Fruit fly (Drosophila melanogaster): Measurements from ENCODE around the gene CG31955.

CG31955 gene

DNA sequence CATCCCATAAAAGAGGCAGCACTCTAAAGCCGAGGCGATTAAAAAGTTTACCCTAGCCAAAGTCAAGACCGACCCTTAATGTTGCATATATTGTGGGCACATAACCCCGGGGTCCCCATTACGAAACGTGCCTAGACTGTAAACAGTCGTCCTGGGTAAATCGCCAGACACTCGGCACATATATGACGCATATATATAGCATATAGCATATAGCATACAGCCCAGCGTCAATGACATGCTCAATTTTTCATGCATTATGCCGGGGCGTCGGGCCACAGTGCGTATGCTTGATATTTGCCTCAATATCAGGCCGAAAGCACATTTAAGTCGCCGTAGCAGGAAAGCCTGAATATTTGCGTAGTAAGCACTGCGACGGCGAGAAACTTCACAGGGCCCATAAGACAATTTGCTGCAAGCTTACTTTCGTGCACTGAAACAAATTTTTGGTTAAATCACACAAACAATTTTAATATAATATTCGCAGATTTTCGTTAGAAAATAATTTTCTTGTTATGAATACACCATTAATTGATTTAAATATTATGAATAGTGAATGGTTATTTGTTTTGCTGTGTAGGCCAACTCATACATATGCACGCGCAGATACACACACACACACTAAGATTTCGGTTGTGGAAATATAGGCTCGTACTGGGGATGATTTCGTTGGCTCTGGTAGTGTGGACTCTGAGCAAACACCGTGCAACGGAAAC is 42.1 kb upstream of the CG31955 start:
- TF ChIP-seq Neu2 (GFP tag; optimal IDR thresholded peaks at IDR 0.05; ENCODE audit: borderline replicate concordance) (no peak), inv (GFP tag; IDR thresholded peaks at IDR 0.05; ENCODE audit: partially characterized antibody) (no peak), wdn (GFP tag; IDR thresholded peaks at IDR 0.05) (0 out of 2 replicates have a peak, but pooled peaks have one; percentile 20), CG7556 (GFP tag; optimal IDR thresholded peaks at IDR 0.05) (peak; percentile 68), Xrp1 (GFP tag; IDR thresholded peaks at IDR 0.05) (peak; percentile 42; the same call in 1 of the 2 replicates), sob (GFP tag; IDR thresholded peaks at IDR 0.05) (peak; percentile 67), Hmr (GFP tag; optimal IDR thresholded peaks at IDR 0.05) (peak; percentile 81), CG7839 (tag; optimal IDR thresholded peaks at IDR 0.05) (peak; percentile 55), trh (GFP tag; optimal IDR thresholded peaks at IDR 0.05) (no peak), cwo (GFP tag; optimal IDR thresholded peaks at IDR 0.05) (peak; percentile 50), sisA (GFP tag; IDR thresholded peaks at IDR 0.05) (peak; percentile 21; the same call in 1 of the 2 replicates), CG4854 (GFP tag; optimal IDR thresholded peaks at IDR 0.05) (no peak), mam (GFP tag; optimal IDR thresholded peaks at IDR 0.05) (peak; percentile 25), slbo (GFP tag; IDR thresholded peaks at IDR 0.05) (peak; percentile 64), bcd (GFP tag; optimal IDR thresholded peaks at IDR 0.05) (peak; percentile 43), CG15269 (tag; optimal IDR thresholded peaks at IDR 0.05) (peak; percentile 54), dysf (GFP tag; IDR thresholded peaks at IDR 0.05) (peak; percentile 59; the same call in 2 of the 3 replicates), NfI (GFP tag; optimal IDR thresholded peaks at IDR 0.05) (peak; percentile 34), Atf6 (GFP tag; IDR thresholded peaks at IDR 0.05) (peak; percentile 68), CG9932 (GFP tag; IDR thresholded peaks at IDR 0.05) (peak; percentile 58), CG17385 (GFP tag; optimal IDR thresholded peaks at IDR 0.05) (peak; percentile 37), dmrt99B (tag; optimal IDR thresholded peaks at IDR 0.05) (peak; percentile 53), Nf-YA (GFP tag; IDR thresholded peaks at IDR 0.05) (no peak), Xbp1 (GFP tag; optimal IDR thresholded peaks at IDR 0.05) (peak; percentile 10), sens (GFP tag) (peak; percentile 32), knrl (GFP tag; IDR thresholded peaks at IDR 0.05; ENCODE audit: partially characterized antibody) (no peak), HLHmδ (GFP tag; optimal IDR thresholded peaks at IDR 0.05) (no peak), Hmx (GFP tag; optimal IDR thresholded peaks at IDR 0.05) (no peak), Dad (GFP tag; optimal IDR thresholded peaks at IDR 0.05) (no peak), CG11695 (GFP tag; IDR thresholded peaks at IDR 0.05) (peak; percentile 54; the same call in 2 of the 3 replicates), HLH3B (GFP tag; IDR thresholded peaks at IDR 0.05) (peak; percentile 24; the same call in 1 of the 2 replicates), tgo (GFP tag; IDR thresholded peaks at IDR 0.05) (peak; percentile 52; the same call in 1 of the 3 replicates), Ada2b (GFP tag; IDR thresholded peaks at IDR 0.05) (peak; percentile 43; the same call in 1 of the 2 replicates), CoRest (tag; optimal IDR thresholded peaks at IDR 0.05) (peak; percentile 2), CG3847 (GFP tag; IDR thresholded peaks at IDR 0.05) (peak; percentile 28; the same call in 1 of the 2 replicates), Bteb2 (GFP tag; optimal IDR thresholded peaks at IDR 0.05) (peak; percentile 2), Kr (GFP tag; optimal IDR thresholded peaks at IDR 0.05) (no peak), CG34422 (GFP tag; IDR thresholded peaks at IDR 0.05) (no peak), caup (GFP tag; optimal IDR thresholded peaks at IDR 0.05; ENCODE audit: severe bottlenecking) (peak; percentile 38), Hand (GFP tag; optimal IDR thresholded peaks at IDR 0.05) (peak; percentile 63), Dbx (GFP tag; IDR thresholded peaks at IDR 0.05) (peak; percentile 67; the same call in 2 of the 3 replicates), CG9817 (tag; optimal IDR thresholded peaks at IDR 0.05) (peak; percentile 4), CG8924 (tag; optimal IDR thresholded peaks at IDR 0.05) (peak; percentile 43), E2f1 (GFP tag; IDR thresholded peaks at IDR 0.05) (peak; percentile 18; the same call in 1 of the 2 replicates), ssp (GFP tag; IDR thresholded peaks at IDR 0.05) (0 out of 2 replicates have a peak, but pooled peaks have one; percentile 35), Med (GFP tag) (peak; percentile 58), CG6689 (GFP tag; IDR thresholded peaks at IDR 0.05) (peak; percentile 33; the same call in 1 of the 2 replicates), CG15514 (GFP tag; optimal IDR thresholded peaks at IDR 0.05) (peak; percentile 45), HLH54F (GFP tag; optimal IDR thresholded peaks at IDR 0.05) (peak; percentile 2)

Measured in whole organism, embryonic.